Worm (Caenorhabditis elegans): ENCODE results near the gene iff-1.

The iff-1 gene

DNA sequence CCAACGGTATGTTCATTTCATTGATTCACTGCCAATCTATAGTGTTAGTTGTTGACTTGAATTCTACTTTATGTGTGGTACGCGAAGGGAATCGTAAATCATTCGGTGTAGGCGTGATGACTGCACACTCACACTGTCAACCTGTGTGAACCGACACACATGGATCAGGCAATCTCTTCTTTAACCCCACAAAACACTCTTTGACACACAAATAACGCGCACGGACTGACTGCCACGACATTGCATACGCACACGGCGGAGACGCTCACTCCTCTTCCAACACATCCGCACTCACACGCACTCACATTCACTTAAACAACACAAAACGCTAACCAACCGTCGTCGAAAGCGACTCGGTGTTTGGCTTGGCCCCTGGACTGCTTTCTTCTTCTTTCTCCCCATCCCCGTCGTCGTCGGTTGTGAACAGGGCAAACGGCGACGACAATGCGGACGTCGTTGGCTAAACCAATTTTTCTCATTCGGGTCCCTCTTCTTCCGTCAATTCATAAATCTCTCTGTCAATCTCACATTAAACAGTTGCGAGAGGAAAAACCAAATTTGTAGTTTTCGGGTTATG, 46.8 kb downstream of the iff-1 start:
- TF ChIP-seq alr-1 (tag; optimal IDR thresholded peaks at IDR 0.05) (no peak), snpc-4 (tag; optimal IDR thresholded peaks at IDR 0.05) (no peak), nhr-21 (tag; optimal IDR thresholded peaks at IDR 0.05) (peak; percentile 41), nhr-129 (tag; optimal IDR thresholded peaks at IDR 0.05) (peak; percentile 19), sma-9 (GFP tag; optimal IDR thresholded peaks at IDR 0.05) (peak; percentile 1), sma-9 (tag; optimal IDR thresholded peaks at IDR 0.05) (no peak), nhr-237 (tag; optimal IDR thresholded peaks at IDR 0.05) (no peak), dmd-4 (tag; optimal IDR thresholded peaks at IDR 0.05) (no peak)

DNA sequence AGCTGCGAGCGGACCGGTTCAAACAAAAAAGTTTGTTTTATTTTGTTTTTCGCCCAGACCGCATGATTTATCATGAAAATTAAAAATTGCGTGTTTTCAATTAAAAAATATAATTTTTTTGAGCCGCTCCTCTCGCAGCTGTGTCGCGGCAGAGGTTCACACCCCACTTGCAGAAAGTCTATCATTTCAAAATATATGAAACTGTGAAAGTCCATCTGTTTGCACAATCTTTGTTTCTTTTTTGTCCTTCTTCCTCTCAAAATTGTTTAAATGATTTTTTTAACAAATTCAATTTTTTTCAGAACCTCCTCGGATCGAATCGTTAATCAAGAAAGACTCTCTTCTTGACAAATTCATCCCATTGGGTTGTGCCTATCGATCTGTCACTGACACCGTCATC, 47.4 kb downstream of the iff-1 start, which contains the start of gene tlk-1:
TSS of gene tlk-1 (plus strand) at position 301 of the 400 bp plus-strand sequence.
- TF ChIP-seq gmeb-1 (tag; optimal IDR thresholded peaks at IDR 0.05) (no peak), nhr-21 (tag; optimal IDR thresholded peaks at IDR 0.05) (no peak), ztf-4 (tag; optimal IDR thresholded peaks at IDR 0.05) (no peak), aly-2 (tag; optimal IDR thresholded peaks at IDR 0.05) (no peak), egl-27 (tag; optimal IDR thresholded peaks at IDR 0.05) (no peak), sma-9 (GFP tag; optimal IDR thresholded peaks at IDR 0.05) (no peak), sma-9 (tag; optimal IDR thresholded peaks at IDR 0.05) (no peak), mdl-1 (tag; optimal IDR thresholded peaks at IDR 0.05) (no peak), snpc-4 (tag; optimal IDR thresholded peaks at IDR 0.05) (no peak), fos-1 (tag; optimal IDR thresholded peaks at IDR 0.05) (no peak)

ce11 chrIII:9698635-9699396, 48.2 kb downstream of the iff-1 start:
- no peak for TF ChIP-seq mbf-1 (tag; optimal IDR thresholded peaks at IDR 0.05)
- TF ChIP-seq nhr-23 (tag; optimal IDR thresholded peaks at IDR 0.05) = no peak
- no peak for TF ChIP-seq skn-1 (tag; optimal IDR thresholded peaks at IDR 0.05)
- TF ChIP-seq nhr-6 (tag; optimal IDR thresholded peaks at IDR 0.05) = no peak
- TF ChIP-seq elt-3 (tag; optimal IDR thresholded peaks at IDR 0.05) = no peak
- TF ChIP-seq nhr-237 (tag; optimal IDR thresholded peaks at IDR 0.05) = no peak
- no peak for TF ChIP-seq Y55F3AM.14 (GFP tag; optimal IDR thresholded peaks at IDR 0.05)
- TF ChIP-seq nhr-25 (tag; optimal IDR thresholded peaks at IDR 0.05) = no peak
- TF ChIP-seq ztf-4 (tag; optimal IDR thresholded peaks at IDR 0.05) = peak; percentile 20
- TF ChIP-seq snpc-4 (tag; optimal IDR thresholded peaks at IDR 0.05) = no peak
- TF ChIP-seq R02D3.7 (tag; optimal IDR thresholded peaks at IDR 0.05) = no peak
- no peak for TF ChIP-seq nhr-12 (tag; optimal IDR thresholded peaks at IDR 0.05)
- TF ChIP-seq mab-5 (tag; optimal IDR thresholded peaks at IDR 0.05) = no peak
- TF ChIP-seq lin-13 (GFP tag; optimal IDR thresholded peaks at IDR 0.05) = no peak
- no peak for TF ChIP-seq lin-11 (tag; optimal IDR thresholded peaks at IDR 0.05)
- peak; percentile 44 for TF ChIP-seq C34F6.9 (tag; optimal IDR thresholded peaks at IDR 0.05)
- TF ChIP-seq crh-2 (tag; optimal IDR thresholded peaks at IDR 0.05) = no peak
- TF ChIP-seq ZK546.5 (tag; optimal IDR thresholded peaks at IDR 0.05) = no peak
- TF ChIP-seq fos-1 (tag; optimal IDR thresholded peaks at IDR 0.05) = peak; percentile 50
- no peak for TF ChIP-seq blmp-1 (tag; optimal IDR thresholded peaks at IDR 0.05; ENCODE audit: insufficient read depth)
- no peak for TF ChIP-seq nhr-11 (tag; optimal IDR thresholded peaks at IDR 0.05)
- no peak for TF ChIP-seq gmeb-1 (tag; optimal IDR thresholded peaks at IDR 0.05)
- TF ChIP-seq ztf-11 (tag; optimal IDR thresholded peaks at IDR 0.05) = no peak
- TF ChIP-seq peb-1 (tag; optimal IDR thresholded peaks at IDR 0.05) = no peak
- peak; percentile 36 for TF ChIP-seq F13H6.1 (tag; optimal IDR thresholded peaks at IDR 0.05)
- TF ChIP-seq lin-39 (tag; optimal IDR thresholded peaks at IDR 0.05) = no peak
- no peak for TF ChIP-seq ceh-16 (tag; optimal IDR thresholded peaks at IDR 0.05)
- no peak for TF ChIP-seq ztf-1 (GFP tag; conservative IDR thresholded peaks at IDR 0.05)
- peak; percentile 7 for TF ChIP-seq nhr-129 (tag; optimal IDR thresholded peaks at IDR 0.05)
- TF ChIP-seq lsy-2 (tag; optimal IDR thresholded peaks at IDR 0.05) = peak in 1 of 2 experiments; percentile 50
- TF ChIP-seq egl-27 (tag; optimal IDR thresholded peaks at IDR 0.05) = peak; percentile 30
- peak; percentile 2 for TF ChIP-seq sma-3 (GFP tag; optimal IDR thresholded peaks at IDR 0.05)
- no peak for TF ChIP-seq elt-1 (tag; optimal IDR thresholded peaks at IDR 0.05)
- peak; percentile 71 for TF ChIP-seq nhr-21 (tag; optimal IDR thresholded peaks at IDR 0.05)
- TF ChIP-seq sem-4 (tag; optimal IDR thresholded peaks at IDR 0.05) = peak; percentile 70
- TF ChIP-seq nhr-10 (tag; optimal IDR thresholded peaks at IDR 0.05) = no peak
- no peak for TF ChIP-seq nhr-77 (tag; optimal IDR thresholded peaks at IDR 0.05)
- TF ChIP-seq aly-2 (tag; optimal IDR thresholded peaks at IDR 0.05) = no peak
- TF ChIP-seq mdl-1 (tag; optimal IDR thresholded peaks at IDR 0.05) = peak; percentile 43 to 61
- TF ChIP-seq dmd-4 (tag; optimal IDR thresholded peaks at IDR 0.05) = no peak
- no peak for TF ChIP-seq alr-1 (tag; optimal IDR thresholded peaks at IDR 0.05)
- no peak for TF ChIP-seq unc-62 (GFP tag; optimal IDR thresholded peaks at IDR 0.05)
- TF ChIP-seq zag-1 (tag; optimal IDR thresholded peaks at IDR 0.05) = no peak
- peak; percentile 44 for TF ChIP-seq sma-9 (GFP tag; optimal IDR thresholded peaks at IDR 0.05)
- no peak for TF ChIP-seq sma-9 (tag; optimal IDR thresholded peaks at IDR 0.05)
- no peak for TF ChIP-seq ceh-82 (tag; optimal IDR thresholded peaks at IDR 0.05)

Measured in whole organism, L2 larva.